Worm (Caenorhabditis elegans) whole organism, young adult: ENCODE results near the gene mesp-1.

Experiments
- B0035.1 ChIP-seq: sonication (generic microtip); optimal IDR thresholded peaks from 2 replicates; lab custom pipeline; 2016; ENCODE audit warnings: missing genetic modification characterization, mild to moderate bottlenecking, missing compliant biosample characterization, missing genotype, missing genetic modification reagents
- F22D6.2 ChIP-seq: sonication (generic microtip); optimal IDR thresholded peaks from 2 replicates; lab custom pipeline; 2016; ENCODE audit warnings: mild to moderate bottlenecking, missing genetic modification characterization, missing compliant biosample characterization
- F57A8.1 ChIP-seq: fragments of 200-800 bp; sonication (Bioruptor generic); optimal IDR thresholded peaks from 2 replicates; lab custom pipeline; 2018; ENCODE audit warnings: mild to moderate bottlenecking, missing genetic modification characterization, moderate library complexity, missing compliant biosample characterization
- F57C9.4 ChIP-seq: sonication (generic microtip); optimal IDR thresholded peaks from 2 replicates; lab custom pipeline; 2017; ENCODE audit warnings: mild to moderate bottlenecking, missing genetic modification characterization, missing compliant biosample characterization
- K11D2.4 ChIP-seq: fragments of 200-800 bp; sonication (Bioruptor generic); IDR thresholded peaks from 2 replicates; pipeline ENCODE4 v1.3.6; 2022; ENCODE audit warnings: missing genetic modification reagents, missing genetic modification characterization, missing compliant biosample characterization
- T07F8.4 ChIP-seq: sonication (generic microtip); optimal IDR thresholded peaks from 2 replicates; lab custom pipeline; 2016; ENCODE audit warnings: mild to moderate bottlenecking, missing genetic modification characterization, moderate library complexity, missing compliant biosample characterization
- Y95B8A.8 ChIP-seq: fragments of 200-800 bp; sonication (Bioruptor generic); IDR thresholded peaks from 2 replicates; pipeline ENCODE4 v1.3.6; 2022; ENCODE audit warnings: missing genetic modification reagents, missing genetic modification characterization, missing compliant biosample characterization
- ZK185.1 ChIP-seq: sonication (generic microtip); optimal IDR thresholded peaks from 2 replicates; lab custom pipeline; 2016; ENCODE audit warnings: mild to moderate bottlenecking, missing genetic modification characterization, missing compliant biosample characterization; ENCODE audit not compliant: poor library complexity, severe bottlenecking
- atf-7 ChIP-seq: sonication (generic microtip); optimal IDR thresholded peaks from 2 replicates; lab custom pipeline; 2017; ENCODE audit warnings: mild to moderate bottlenecking, missing genetic modification characterization, missing compliant biosample characterization
- attf-3 ChIP-seq: fragments of 200-800 bp; sonication (Bioruptor generic); conservative IDR thresholded peaks from 2 replicates; pipeline ENCODE4 v1.3.6; 2022; ENCODE audit warnings: missing genetic modification reagents, missing genetic modification characterization, missing compliant biosample characterization
- bed-2 ChIP-seq: fragments of 200-800 bp; sonication (Bioruptor generic); IDR thresholded peaks from 2 replicates; pipeline ENCODE4 v1.3.6; 2022; ENCODE audit warnings: missing genetic modification reagents, missing genetic modification characterization, missing compliant biosample characterization
- cebp-2 ChIP-seq: fragments of 200-800 bp; sonication (Bioruptor generic); IDR thresholded peaks from 2 replicates; pipeline ENCODE4 v1.3.6; 2022; ENCODE audit warnings: missing genetic modification characterization, missing compliant biosample characterization
- ceh-27 ChIP-seq: fragments of 200-800 bp; sonication (Bioruptor generic); optimal IDR thresholded peaks from 2 replicates; lab custom pipeline; 2018; ENCODE audit warnings: mild to moderate bottlenecking, missing genetic modification characterization, moderate library complexity, missing compliant biosample characterization
- dpff-1 ChIP-seq: sonication (generic microtip); optimal IDR thresholded peaks from 2 replicates; lab custom pipeline; 2017; ENCODE audit warnings: mild to moderate bottlenecking, missing genetic modification characterization, missing compliant biosample characterization
- ets-4 ChIP-seq: fragments of 200-800 bp; sonication (Bioruptor generic); optimal IDR thresholded peaks from 2 replicates; lab custom pipeline; 2018; ENCODE audit warnings: mild to moderate bottlenecking, missing genetic modification characterization, missing compliant biosample characterization
- hlh-12 ChIP-seq: sonication (generic microtip); optimal IDR thresholded peaks from 2 replicates; lab custom pipeline; 2016; ENCODE audit warnings: missing genetic modification characterization, missing compliant biosample characterization
- let-607 ChIP-seq, 2 experiments: fragments of 200-800 bp in 1 of 2; sonication (Bioruptor generic) in 1 of 2; sonication (generic microtip) in 1 of 2; optimal IDR thresholded peaks; 2 replicates each; lab custom pipeline; 2016 to 2018; ENCODE audit warnings: mild to moderate bottlenecking in 2 of 2, missing compliant biosample characterization in 2 of 2, missing genetic modification characterization in 2 of 2, moderate library complexity in 2 of 2, missing genotype in 1 of 2
- lin-26 ChIP-seq: fragments of 200-800 bp; sonication (Bioruptor generic); IDR thresholded peaks from 2 replicates; pipeline ENCODE4 v1.3.6; 2022; ENCODE audit warnings: missing genetic modification reagents, missing genetic modification characterization, missing compliant biosample characterization
- lsl-1 ChIP-seq: fragments of 200-800 bp; sonication (Bioruptor generic); optimal IDR thresholded peaks from 2 replicates; lab custom pipeline; 2018; ENCODE audit warnings: mild to moderate bottlenecking, missing genetic modification characterization, moderate library complexity, missing compliant biosample characterization
- madf-8 ChIP-seq: fragments of 200-800 bp; sonication (Bioruptor generic); conservative IDR thresholded peaks from 2 replicates; pipeline ENCODE4 v1.3.6; 2022; ENCODE audit warnings: missing genetic modification reagents, missing genetic modification characterization, missing compliant biosample characterization
- nfya-2 ChIP-seq: fragments of 200-800 bp; sonication (Bioruptor generic); IDR thresholded peaks from 2 replicates; pipeline ENCODE4 v1.3.6; 2022; ENCODE audit warnings: missing genetic modification reagents, missing genetic modification characterization, missing compliant biosample characterization
- nfyb-1 ChIP-seq: fragments of 200-800 bp; sonication (Bioruptor generic); IDR thresholded peaks from 2 replicates; pipeline ENCODE4 v1.3.6; 2022; ENCODE audit warnings: missing genetic modification reagents, missing genetic modification characterization, missing compliant biosample characterization
- nhr-80 ChIP-seq: sonication (generic microtip); optimal IDR thresholded peaks from 2 replicates; lab custom pipeline; 2016; ENCODE audit warnings: missing genetic modification characterization, missing compliant biosample characterization
- pha-4 ChIP-seq: fragments of 150-350 bp; sonication (generic microtip); optimal IDR thresholded peaks from 2 replicates; lab custom pipeline; 2014; ENCODE audit warnings: missing biosample characterization, missing genetic modification reagents, missing genetic modification characterization
- snpc-1.3 ChIP-seq: sonication (generic microtip); optimal IDR thresholded peaks from 2 replicates; lab custom pipeline; 2017; ENCODE audit warnings: missing genetic modification characterization, mild to moderate bottlenecking, missing compliant biosample characterization, antibody characterized with exemption, moderate library complexity, missing genotype, missing genetic modification reagents; ENCODE audit not compliant: insufficient read depth
- somi-1 ChIP-seq: fragments of 200-800 bp; sonication (Bioruptor generic); optimal IDR thresholded peaks from 2 replicates; lab custom pipeline; 2018; ENCODE audit warnings: mild to moderate bottlenecking, missing genetic modification characterization, missing compliant biosample characterization
- tbp1 ChIP-seq: fragments of 200-800 bp; sonication (Bioruptor generic); optimal IDR thresholded peaks from 2 replicates; lab custom pipeline; 2018; ENCODE audit warnings: mild to moderate bottlenecking, missing genetic modification characterization, missing compliant biosample characterization
- tlf-1 ChIP-seq: fragments of 200-800 bp; sonication (Bioruptor generic); optimal IDR thresholded peaks from 2 replicates; lab custom pipeline; 2018; ENCODE audit warnings: mild to moderate bottlenecking, missing genetic modification characterization, missing compliant biosample characterization
- xnd-1 ChIP-seq: sonication (generic microtip); optimal IDR thresholded peaks from 2 replicates; lab custom pipeline; 2016; ENCODE audit warnings: missing genotype, missing genetic modification reagents, missing genetic modification characterization, missing compliant biosample characterization
- zfh-2 ChIP-seq: fragments of 200-800 bp; sonication (Bioruptor generic); conservative IDR thresholded peaks from 2 replicates; pipeline ENCODE4 v1.3.6; 2022; ENCODE audit warnings: missing genetic modification reagents, missing genetic modification characterization, missing compliant biosample characterization
- ztf-22 ChIP-seq: fragments of 200-800 bp; sonication (Bioruptor generic); optimal IDR thresholded peaks from 2 replicates; lab custom pipeline; 2018; ENCODE audit warnings: mild to moderate bottlenecking, missing genetic modification characterization, moderate library complexity, missing compliant biosample characterization
- ztf-6 ChIP-seq: fragments of 200-800 bp; sonication (Bioruptor generic); IDR thresholded peaks from 2 replicates; pipeline ENCODE4 v1.3.6; 2022; ENCODE audit warnings: missing genetic modification reagents, missing genetic modification characterization, missing compliant biosample characterization

The mesp-1 gene

ce11 chrIV:8453178-8453577 is 45.9 kb upstream of the mesp-1 start:
- TF ChIP-seq nfyb-1 (0 out of 2 replicates have a peak, but pooled peaks have one; percentile 25), atf-7 (tag; lab: Kevin White, UChicago) (peak; percentile 26), T07F8.4 (no peak), let-607 (tag; optimal IDR thresholded peaks at IDR 0.05; lab: Kevin White, UChicago) (peak in 1 of 2 experiments; percentile 48), dpff-1 (tag; lab: Kevin White, UChicago) (no peak), lin-26 (GFP tag; lab: Robert Waterston, UW) (no peak), nhr-80 (tag; lab: Kevin White, UChicago) (peak; percentile 86), tbp1 (GFP tag; lab: Kevin White, UChicago) (peak; percentile 25), ztf-6 (no peak)

- TF ChIP-seq ceh-27 (GFP tag; lab: Kevin White, UChicago) (no peak), nhr-80 (tag; lab: Kevin White, UChicago) (peak; percentile 3)
Observed at ce11 chrIV:8454076-8454475, 45.0 kb upstream of the mesp-1 start.

- TF ChIP-seq lsl-1 (peak; percentile 25), attf-3 (GFP tag; lab: Robert Waterston, UW) (peak; percentile 82), Y95B8A.8 (GFP tag; lab: Robert Waterston, UW) (no peak), ztf-22 (no peak), K11D2.4 (GFP tag; lab: Robert Waterston, UW) (no peak)
Observed at ce11 chrIV:8456899-8457298, 42.2 kb upstream of the mesp-1 start, which contains the start of gene syx-4. syx-4 (plus strand) TSS chrIV:8457280.

- TF ChIP-seq xnd-1 (tag; lab: Kevin White, UChicago) (no peak), bed-2 (GFP tag; lab: Robert Waterston, UW) (no peak), ets-4 (GFP tag; lab: Kevin White, UChicago) (no peak), zfh-2 (GFP tag; lab: Robert Waterston, UW) (no peak)
- TF ChIP-seq, all 124 proteins: peak for 0
Observed at ce11 chrIV:8460208-8460607, 38.9 kb upstream of the mesp-1 start, which contains the start of gene ant-1.4. ant-1.4 (minus strand) TSS chrIV:8460308.

- no peak for TF ChIP-seq somi-1 (GFP tag; lab: Kevin White, UChicago)
- TF ChIP-seq cebp-2: no peak
- TF ChIP-seq F22D6.2 (tag; lab: Kevin White, UChicago): no peak
- no peak for TF ChIP-seq snpc-1.3
- TF ChIP-seq nfya-2 (GFP tag; lab: Robert Waterston, UW): no peak
- no peak for TF ChIP-seq ZK185.1 (tag; lab: Kevin White, UChicago)
Observed at ce11 chrIV:8461177-8461576, 37.9 kb upstream of the mesp-1 start.

- TF ChIP-seq B0035.1 (tag; lab: Kevin White, UChicago): no peak
- TF ChIP-seq madf-8 (GFP tag; lab: Robert Waterston, UW): no peak
- TF ChIP-seq tlf-1: no peak
- TF ChIP-seq hlh-12: no peak
- no peak for TF ChIP-seq F57C9.4 (tag; lab: Kevin White, UChicago)
- no peak for TF ChIP-seq pha-4
- TF ChIP-seq F57A8.1 (GFP tag; lab: Kevin White, UChicago): no peak
Observed at ce11 chrIV:8462376-8462775, 36.7 kb upstream of the mesp-1 start.
